Worm (Caenorhabditis elegans) whole organism, L1 larva: ENCODE measurements around the gene fbxb-71.

Source experiments
- Y116A8C.19 ChIP-seq: sonication (generic microtip); optimal IDR thresholded peaks from 2 replicates; lab custom pipeline; 2016; ENCODE audit warnings: missing compliant biosample characterization, missing genetic modification characterization, borderline replicate concordance
- aly-2 ChIP-seq: fragments of 150-350 bp; optimal IDR thresholded peaks from 2 replicates; lab custom pipeline; 2014; ENCODE audit warnings: missing biosample characterization, missing genetic modification characterization
- ceh-82 ChIP-seq, 3 experiments: fragments of 150-350 bp in 1 of 3; sonication (generic microtip) in 2 of 3; optimal IDR thresholded peaks; 2 replicates each; lab custom pipeline; 2014 to 2017; ENCODE audit warnings: missing biosample characterization in 3 of 3, missing genetic modification characterization in 3 of 3
- ceh-90 ChIP-seq: sonication (generic microtip); optimal IDR thresholded peaks from 2 replicates; lab custom pipeline; 2016; ENCODE audit warnings: missing genetic modification characterization, missing compliant biosample characterization
- dpl-1 ChIP-seq, 3 experiments: fragments of 150-350 bp in 2 of 3; sonication (generic microtip) in 1 of 3; optimal IDR thresholded peaks; 2 replicates each; lab custom pipeline; 2014 to 2017; ENCODE audit warnings: missing biosample characterization in 3 of 3, missing genetic modification characterization in 3 of 3, missing genetic modification reagents in 3 of 3
- efl-1 ChIP-seq, 4 experiments: fragments of 150-350 bp; optimal IDR thresholded peaks in 3 of 4; peaks in 1 of 4; 1 replicate in 1 of 4; 2 replicates in 3 of 4; lab custom pipeline; 2014; ENCODE audit warnings: missing biosample characterization in 2 of 4, missing genetic modification characterization in 2 of 4, missing genetic modification reagents in 2 of 4
- efl-3 ChIP-seq: fragments of 200-800 bp; sonication (Bioruptor generic); optimal IDR thresholded peaks from 2 replicates; lab custom pipeline; 2018; ENCODE audit warnings: mild to moderate bottlenecking, missing genetic modification characterization, missing compliant biosample characterization
- egl-13 ChIP-seq: sonication (generic microtip); optimal IDR thresholded peaks from 2 replicates; lab custom pipeline; 2016; ENCODE audit warnings: missing genotype, missing genetic modification reagents, missing genetic modification characterization, missing compliant biosample characterization
- elt-2 ChIP-seq: sonication (generic microtip); optimal IDR thresholded peaks from 2 replicates; lab custom pipeline; 2016; ENCODE audit warnings: missing genetic modification characterization, mild to moderate bottlenecking, inconsistent platforms, missing compliant biosample characterization, missing genetic modification reagents
- fos-1 ChIP-seq: fragments of 150-350 bp; optimal IDR thresholded peaks from 2 replicates; lab custom pipeline; 2014; ENCODE audit warnings: missing biosample characterization, missing genetic modification characterization
- grh-1 ChIP-seq: fragments of 200-800 bp; sonication (Bioruptor generic); IDR thresholded peaks from 2 replicates; pipeline ENCODE4 v1.3.6; 2022; ENCODE audit warnings: missing genetic modification reagents, missing genetic modification characterization, missing compliant biosample characterization
- hlh-4 ChIP-seq: sonication (generic microtip); optimal IDR thresholded peaks from 2 replicates; lab custom pipeline; 2016; ENCODE audit warnings: mild to moderate bottlenecking, missing genetic modification characterization, missing compliant biosample characterization
- irx-1 ChIP-seq: sonication (generic microtip); optimal IDR thresholded peaks from 2 replicates; lab custom pipeline; 2016; ENCODE audit warnings: missing genetic modification characterization, missing compliant biosample characterization
- lin-13 ChIP-seq: fragments of 150-350 bp; optimal IDR thresholded peaks from 2 replicates; lab custom pipeline; 2014; ENCODE audit warnings: missing biosample characterization, missing genetic modification reagents, missing genetic modification characterization
- lin-14 ChIP-seq: fragments of 200-800 bp; sonication (Bioruptor generic); optimal IDR thresholded peaks from 2 replicates; lab custom pipeline; 2018; ENCODE audit warnings: mild to moderate bottlenecking, missing genetic modification characterization, moderate library complexity, missing compliant biosample characterization
- lin-39 ChIP-seq: fragments of 150-350 bp; optimal IDR thresholded peaks from 2 replicates; lab custom pipeline; 2014; ENCODE audit warnings: missing biosample characterization, missing genetic modification reagents, missing genetic modification characterization
- lsy-2 ChIP-seq, 2 experiments: fragments of 150-350 bp; optimal IDR thresholded peaks; 2 replicates each; lab custom pipeline; 2014; ENCODE audit warnings: missing biosample characterization in 2 of 2, missing genetic modification characterization in 2 of 2
- mab-9 ChIP-seq: fragments of 200-800 bp; sonication (Bioruptor generic); IDR thresholded peaks from 2 replicates; pipeline ENCODE4 v1.3.6; 2022; ENCODE audit warnings: missing genetic modification reagents, missing genetic modification characterization, missing compliant biosample characterization
- mdl-1 ChIP-seq, 2 experiments: fragments of 150-350 bp; optimal IDR thresholded peaks; 2 replicates each; lab custom pipeline; 2014 to 2017; ENCODE audit warnings: missing biosample characterization in 2 of 2, missing genetic modification characterization in 2 of 2, inconsistent platforms in 1 of 2
- nhr-11 ChIP-seq: fragments of 150-350 bp; optimal IDR thresholded peaks from 2 replicates; lab custom pipeline; 2014; ENCODE audit warnings: missing biosample characterization, missing genetic modification characterization
- nhr-28 ChIP-seq: fragments of 150-350 bp; optimal IDR thresholded peaks from 2 replicates; lab custom pipeline; 2014; ENCODE audit warnings: missing biosample characterization, missing genetic modification characterization
- nhr-71 ChIP-seq: sonication (generic microtip); optimal IDR thresholded peaks from 2 replicates; lab custom pipeline; 2016; ENCODE audit warnings: mild to moderate bottlenecking, missing genetic modification characterization, moderate library complexity, missing compliant biosample characterization
- nhr-76 ChIP-seq: sonication (generic microtip); optimal IDR thresholded peaks from 2 replicates; lab custom pipeline; 2017; ENCODE audit warnings: missing biosample characterization, missing genetic modification characterization
- nhr-84 ChIP-seq: sonication (generic microtip); optimal IDR thresholded peaks from 2 replicates; lab custom pipeline; 2017; ENCODE audit warnings: missing biosample characterization, missing genetic modification characterization
- nhr-85 ChIP-seq: sonication (generic microtip); peaks from one replicate; lab custom pipeline; 2016; ENCODE audit warnings: missing genetic modification characterization, inconsistent platforms, missing compliant biosample characterization
- nhr-90 ChIP-seq: sonication (generic microtip); optimal IDR thresholded peaks from 2 replicates; lab custom pipeline; 2016; ENCODE audit warnings: mild to moderate bottlenecking, missing genetic modification characterization, missing compliant biosample characterization; ENCODE audit not compliant: poor library complexity
- pax-3 ChIP-seq: fragments of 200-800 bp; sonication (Bioruptor generic); optimal IDR thresholded peaks from 2 replicates; lab custom pipeline; 2018; ENCODE audit warnings: mild to moderate bottlenecking, missing genetic modification characterization, moderate library complexity, missing compliant biosample characterization
- pqm-1 ChIP-seq: sonication (generic microtip); optimal IDR thresholded peaks from 3 replicates; lab custom pipeline; 2017; ENCODE audit warnings: missing biosample characterization, missing genetic modification characterization
- rnt-1 ChIP-seq: sonication (generic microtip); optimal IDR thresholded peaks from 2 replicates; lab custom pipeline; 2016; ENCODE audit warnings: mild to moderate bottlenecking, missing genetic modification characterization, moderate library complexity, missing compliant biosample characterization
- snu-23 ChIP-seq: sonication (generic microtip); optimal IDR thresholded peaks from 2 replicates; lab custom pipeline; 2016; ENCODE audit warnings: missing genetic modification characterization, missing compliant biosample characterization
- sox-4 ChIP-seq: sonication (generic microtip); optimal IDR thresholded peaks from 2 replicates; lab custom pipeline; 2016; ENCODE audit warnings: missing genetic modification characterization, missing compliant biosample characterization
- tlp-1 ChIP-seq: fragments of 150-350 bp; optimal IDR thresholded peaks from 2 replicates; lab custom pipeline; 2014; ENCODE audit warnings: missing biosample characterization, missing genetic modification characterization
- unc-98 ChIP-seq: fragments of 200-800 bp; sonication (Bioruptor generic); IDR thresholded peaks from 2 replicates; pipeline ENCODE4 v1.3.6; 2022; ENCODE audit warnings: missing genetic modification characterization, missing compliant biosample characterization
- zag-1 ChIP-seq: fragments of 150-350 bp; optimal IDR thresholded peaks from 2 replicates; lab custom pipeline; 2014; ENCODE audit warnings: missing biosample characterization, missing genetic modification characterization
- zip-4 ChIP-seq: fragments of 200-800 bp; sonication (Bioruptor generic); optimal IDR thresholded peaks from 2 replicates; lab custom pipeline; 2018; ENCODE audit warnings: mild to moderate bottlenecking, missing genetic modification characterization, moderate library complexity, missing compliant biosample characterization
- ztf-11 ChIP-seq, 2 experiments: sonication (generic microtip); optimal IDR thresholded peaks; 2 replicates each; lab custom pipeline; 2016 to 2017; ENCODE audit warnings: missing genetic modification characterization in 2 of 2, missing biosample characterization in 1 of 2, missing compliant biosample characterization in 1 of 2

Gene fbxb-71

DNA sequence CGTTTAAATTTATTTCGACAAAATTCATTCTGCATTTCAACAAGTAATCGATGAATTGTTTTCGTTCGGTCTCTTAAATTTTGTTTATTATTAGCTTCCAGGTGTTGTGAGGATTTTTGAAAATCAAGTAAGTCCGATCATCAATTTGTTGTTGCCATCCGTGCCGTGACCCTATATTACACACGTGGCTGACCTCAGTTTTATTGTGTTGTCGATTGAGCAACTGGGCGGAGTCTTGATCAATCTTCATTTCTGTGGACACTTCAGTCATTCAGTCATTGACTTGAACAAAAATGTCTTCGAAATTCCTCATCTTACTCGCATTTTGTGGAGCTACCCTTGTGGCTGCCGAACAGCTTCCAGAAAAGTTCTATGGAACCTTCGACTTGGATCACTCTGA lies 2.2 kb upstream of the fbxb-71 start, which contains the start of gene lbp-2:
Gene lbp-2 (plus strand): TSS at position 102 of the 400 bp plus-strand sequence.
- TF ChIP-seq snu-23 (GFP tag; lab: Kevin White, UChicago) (peak; percentile 6), lin-39 (tag; lab: Kevin White, UChicago) (peak; percentile 19), efl-1 (optimal IDR thresholded peaks at IDR 0.05; lab: Kevin White, UChicago) (no peak), efl-1 (GFP tag; optimal IDR thresholded peaks at IDR 0.05 in 1 of 2; lab: Kevin White, UChicago) (no peak), mdl-1 (tag; optimal IDR thresholded peaks at IDR 0.05; lab: Kevin White, UChicago) (peak in 1 of 2 experiments; percentile 21), ceh-90 (tag; lab: Kevin White, UChicago) (no peak), nhr-71 (tag; lab: Kevin White, UChicago) (peak; percentile 30), irx-1 (no peak), efl-3 (GFP tag; lab: Kevin White, UChicago) (no peak), rnt-1 (tag; lab: Kevin White, UChicago) (peak; percentile 57)

DNA sequence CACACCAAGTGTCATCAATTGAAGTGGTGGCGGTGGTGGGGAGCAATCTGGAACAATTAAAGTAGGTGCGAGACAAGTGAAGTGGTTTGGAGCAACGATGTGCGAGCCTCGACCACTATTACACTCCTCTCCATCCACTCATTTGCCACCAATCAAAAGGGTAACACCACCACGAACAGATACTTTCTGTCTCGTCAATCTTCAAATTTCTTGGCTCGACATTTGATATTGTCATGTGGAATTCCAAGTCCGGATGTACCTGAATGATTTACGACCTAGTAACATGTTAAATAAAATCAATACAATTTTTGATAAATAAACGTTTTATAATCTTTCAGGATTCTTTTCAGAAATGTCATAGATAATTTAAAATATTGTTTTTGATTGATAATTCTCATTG lies 8.1 kb downstream of the fbxb-71 start, which contains the start of gene sul-1:
Gene sul-1 (minus strand): TSS at position 101 of the 400 bp plus-strand sequence.
- TF ChIP-seq Y116A8C.19, result no peak
- peak; percentile 17 for TF ChIP-seq rnt-1 (tag; lab: Kevin White, UChicago)

DNA sequence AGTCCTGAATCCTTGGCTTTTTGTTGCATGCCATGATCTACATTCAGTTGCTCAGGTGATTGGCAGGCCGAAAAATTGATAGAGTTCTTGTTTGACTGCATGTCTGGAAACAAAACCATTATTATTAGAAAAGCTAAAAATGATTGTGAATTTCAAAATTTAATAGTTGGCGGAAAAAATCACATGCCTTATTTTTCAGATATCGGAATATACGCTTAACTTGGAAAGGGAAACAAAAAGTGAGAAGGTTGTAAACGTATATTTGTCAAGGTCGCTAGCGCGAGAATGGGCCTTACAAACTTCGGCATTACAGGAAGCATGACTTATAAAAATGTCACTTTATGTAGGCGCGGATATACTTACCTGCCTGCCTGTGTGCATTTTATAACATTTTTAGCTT lies 9.0 kb downstream of the fbxb-71 start, which contains the start of gene K09C4.9:
Gene K09C4.9 (minus strand): TSS at position 101 of the 400 bp plus-strand sequence.
- no peak for TF ChIP-seq nhr-11 (tag; lab: Kevin White, UChicago)
- no peak for TF ChIP-seq elt-2 (tag; lab: Kevin White, UChicago)
- no peak for TF ChIP-seq pax-3 (tag; lab: Kevin White, UChicago)
- TF ChIP-seq unc-98 (GFP tag; lab: Robert Waterston, UW), result no peak
- TF ChIP-seq ceh-82 (tag; optimal IDR thresholded peaks at IDR 0.05; lab: Kevin White, UChicago), result no peak
- no peak for TF ChIP-seq efl-3 (GFP tag; lab: Kevin White, UChicago)
- no peak for TF ChIP-seq Y116A8C.19
- no peak for TF ChIP-seq nhr-71 (tag; lab: Kevin White, UChicago)
- TF ChIP-seq grh-1 (GFP tag; lab: Robert Waterston, UW), result no peak
- TF ChIP-seq zag-1 (tag; lab: Kevin White, UChicago), result no peak
- TF ChIP-seq nhr-84 (tag; lab: Kevin White, UChicago), result no peak

DNA sequence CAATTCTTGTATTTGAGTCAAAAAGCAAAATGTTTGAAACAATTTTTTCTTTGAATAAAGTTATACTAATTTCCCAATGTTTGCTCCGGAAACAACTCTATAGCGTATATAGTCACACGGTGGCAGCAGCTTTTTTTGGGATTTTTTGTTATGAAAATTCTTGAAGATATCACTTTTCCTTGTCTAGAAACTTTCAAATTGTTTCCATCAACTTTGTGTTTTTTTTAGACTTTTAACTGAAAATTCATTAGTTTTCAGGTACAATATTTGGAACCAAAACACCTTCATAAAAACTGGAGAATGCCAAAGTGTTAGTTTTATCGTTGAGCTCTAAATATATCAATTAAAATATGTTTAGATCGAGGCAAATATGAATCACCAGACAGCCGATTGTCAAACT lies 9.9 kb downstream of the fbxb-71 start, which contains the start of gene K09C4.7:
Gene K09C4.7 (plus strand): TSS at position 301 of the 400 bp plus-strand sequence.
- TF ChIP-seq nhr-90 (no peak), lin-13 (GFP tag; lab: Kevin White, UChicago) (no peak), nhr-28 (no peak), Y116A8C.19 (no peak), lsy-2 (tag; optimal IDR thresholded peaks at IDR 0.05; lab: Kevin White, UChicago) (no peak), pqm-1 (no peak), nhr-76 (tag; lab: Kevin White, UChicago) (no peak), hlh-4 (no peak)

DNA sequence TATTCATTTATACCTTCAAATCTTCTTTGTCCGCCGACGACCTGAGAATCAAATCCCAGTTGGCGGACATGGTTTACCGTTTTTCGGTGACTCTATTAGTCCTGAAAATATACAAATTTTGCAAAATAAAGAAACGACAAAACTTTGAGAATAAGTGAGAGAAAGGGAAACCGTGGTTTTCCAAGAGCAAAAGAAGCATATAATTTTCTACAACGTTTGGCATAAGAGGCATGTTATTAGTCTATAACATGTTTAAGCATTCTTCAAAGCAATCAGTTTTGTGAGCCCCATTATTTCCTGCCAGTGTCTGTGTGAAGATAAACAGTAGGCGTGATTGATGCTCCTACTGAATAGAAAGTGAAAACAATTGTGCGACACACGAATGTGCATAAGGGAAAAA lies 17.4 kb downstream of the fbxb-71 start, which contains the start of gene K09C4.10:
Gene K09C4.10 (minus strand): TSS at position 101 of the 400 bp plus-strand sequence.
- no peak for TF ChIP-seq mab-9 (GFP tag; lab: Robert Waterston, UW)
- no peak for TF ChIP-seq egl-13 (tag; lab: Kevin White, UChicago)
- no peak for TF ChIP-seq ztf-11 (tag; optimal IDR thresholded peaks at IDR 0.05; lab: Kevin White, UChicago)
- TF ChIP-seq aly-2 (tag; lab: Kevin White, UChicago), result no peak
- no peak for TF ChIP-seq nhr-85 (tag; lab: Kevin White, UChicago)
- TF ChIP-seq lin-14 (GFP tag; lab: Kevin White, UChicago), result no peak
- TF ChIP-seq tlp-1 (tag; lab: Kevin White, UChicago), result no peak
- no peak for TF ChIP-seq sox-4 (tag; lab: Kevin White, UChicago)
- TF ChIP-seq irx-1, result no peak
- no peak for TF ChIP-seq zag-1 (tag; lab: Kevin White, UChicago)
- no peak for TF ChIP-seq dpl-1 (GFP tag; optimal IDR thresholded peaks at IDR 0.05; lab: Kevin White, UChicago)
- no peak for TF ChIP-seq fos-1 (tag; lab: Kevin White, UChicago)
- TF ChIP-seq zip-4 (GFP tag; lab: Kevin White, UChicago), result no peak
